Worm (Caenorhabditis elegans) whole organism, young adult: Measurements from ENCODE around the gene rnh-1.2.

Experiments
- C06A6.2 ChIP-seq: fragments of 200-800 bp; sonication (Bioruptor generic); conservative IDR thresholded peaks from 2 replicates; pipeline ENCODE4 v1.3.6; 2022; ENCODE audit warnings: missing genetic modification characterization, missing compliant biosample characterization
- F37B4.10 ChIP-seq: fragments of 200-800 bp; sonication (Bioruptor generic); IDR thresholded peaks from 2 replicates; pipeline ENCODE4 v1.3.6; 2022; ENCODE audit warnings: missing genetic modification characterization, missing compliant biosample characterization
- K12H6.12 ChIP-seq: fragments of 200-800 bp; sonication (Bioruptor generic); optimal IDR thresholded peaks from 2 replicates; lab custom pipeline; 2018; ENCODE audit warnings: mild to moderate bottlenecking, missing genetic modification characterization, missing compliant biosample characterization
- Y67H2A.10 ChIP-seq: fragments of 200-800 bp; sonication (Bioruptor generic); conservative IDR thresholded peaks from 2 replicates; pipeline ENCODE4 v1.3.6; 2022; ENCODE audit warnings: missing genetic modification reagents, missing genetic modification characterization, missing compliant biosample characterization
- atf-7 ChIP-seq: sonication (generic microtip); optimal IDR thresholded peaks from 2 replicates; lab custom pipeline; 2017; ENCODE audit warnings: mild to moderate bottlenecking, missing genetic modification characterization, missing compliant biosample characterization
- ets-4 ChIP-seq: fragments of 200-800 bp; sonication (Bioruptor generic); optimal IDR thresholded peaks from 2 replicates; lab custom pipeline; 2018; ENCODE audit warnings: mild to moderate bottlenecking, missing genetic modification characterization, missing compliant biosample characterization
- lin-35 ChIP-seq, 3 experiments: fragments of 150-350 bp in 2 of 3; sonication (generic microtip) in 1 of 3; optimal IDR thresholded peaks; 2 replicates each; lab custom pipeline; 2014 to 2018; ENCODE audit warnings: missing biosample characterization in 3 of 3, missing genetic modification characterization in 3 of 3, missing genetic modification reagents in 3 of 3
- mcd-1 ChIP-seq: fragments of 200-800 bp; sonication (Bioruptor generic); IDR thresholded peaks from 2 replicates; pipeline ENCODE4 v1.3.6; 2022; ENCODE audit warnings: missing genetic modification reagents, missing genetic modification characterization, missing compliant biosample characterization
- rcor-1 ChIP-seq: fragments of 200-800 bp; sonication (Bioruptor generic); IDR thresholded peaks from 2 replicates; pipeline ENCODE4 v1.3.6; 2022; ENCODE audit warnings: missing genetic modification reagents, missing genetic modification characterization, missing compliant biosample characterization
- sea-2 ChIP-seq: fragments of 200-800 bp; sonication (Bioruptor generic); IDR thresholded peaks from 2 replicates; pipeline ENCODE4 v1.3.6; 2022; ENCODE audit warnings: missing genetic modification characterization, missing compliant biosample characterization
- snpc-4 ChIP-seq, 5 experiments: fragments of 150-350 bp in 1 of 5; sonication (generic microtip) in 4 of 5; optimal IDR thresholded peaks; 2 replicates each; lab custom pipeline; 2014 to 2018; ENCODE audit warnings: missing genetic modification characterization in 5 of 5, missing biosample characterization in 3 of 5, antibody characterized with exemption in 2 of 5, mild to moderate bottlenecking in 2 of 5, missing compliant biosample characterization in 2 of 5, missing genotype in 2 of 5, moderate library complexity in 2 of 5, missing genetic modification reagents in 1 of 5
- unc-130 ChIP-seq: sonication (generic microtip); optimal IDR thresholded peaks from 2 replicates; lab custom pipeline; 2016; ENCODE audit warnings: missing genetic modification reagents, missing genetic modification characterization, missing compliant biosample characterization
- unc-62 ChIP-seq: fragments of 150-350 bp; optimal IDR thresholded peaks from 2 replicates; lab custom pipeline; 2014; ENCODE audit warnings: missing biosample characterization, missing genetic modification reagents, missing genetic modification characterization
- ztf-22 ChIP-seq: fragments of 200-800 bp; sonication (Bioruptor generic); optimal IDR thresholded peaks from 2 replicates; lab custom pipeline; 2018; ENCODE audit warnings: mild to moderate bottlenecking, missing genetic modification characterization, moderate library complexity, missing compliant biosample characterization

ce11 chrII:9838260-9838935 is 3.4 kb downstream of the rnh-1.2 start, which contains the start of gene arrd-4:
- TF ChIP-seq unc-130 (GFP tag; lab: Kevin White, UChicago) (no peak), snpc-4 (GFP tag; optimal IDR thresholded peaks at IDR 0.05; lab: Kevin White, UChicago) (no peak), snpc-4 (tag; optimal IDR thresholded peaks at IDR 0.05; lab: Kevin White, UChicago) (no peak), atf-7 (tag; lab: Kevin White, UChicago) (no peak), Y67H2A.10 (GFP tag; lab: Robert Waterston, UW) (no peak), rcor-1 (GFP tag; lab: Robert Waterston, UW) (no peak), lin-35 (GFP tag; optimal IDR thresholded peaks at IDR 0.05; lab: Kevin White, UChicago) (no peak), ztf-22 (GFP tag; lab: Kevin White, UChicago) (no peak), C06A6.2 (GFP tag; lab: Robert Waterston, UW) (no peak), mcd-1 (GFP tag; lab: Robert Waterston, UW) (no peak), sea-2 (no peak), unc-62 (GFP tag; lab: Kevin White, UChicago) (no peak), F37B4.10 (GFP tag; lab: Robert Waterston, UW) (no peak), ets-4 (GFP tag; lab: Kevin White, UChicago) (no peak), K12H6.12 (tag; lab: Kevin White, UChicago) (no peak)
